Worm (Caenorhabditis elegans): Measurements from ENCODE around the gene T04H1.5.

DNA sequence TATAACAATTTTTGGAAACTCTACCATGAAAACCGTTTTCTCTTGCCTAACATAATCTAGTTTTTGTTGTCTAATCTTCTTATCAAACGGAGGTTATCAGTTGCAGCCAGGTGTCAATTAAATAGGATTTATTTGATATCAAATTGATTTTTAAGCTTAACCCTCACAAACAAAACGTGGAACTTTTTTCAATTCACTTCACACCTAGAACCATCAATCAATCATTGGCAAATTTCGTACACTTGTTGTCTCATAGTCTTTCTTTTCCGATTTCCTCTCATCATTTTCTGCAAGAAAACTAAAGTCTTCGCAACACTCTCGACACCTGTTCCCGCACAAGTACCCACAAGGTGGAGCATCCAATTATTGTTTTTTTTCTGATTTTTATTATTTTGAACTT lies 42.5 kb upstream of the T04H1.5 start:
- TF ChIP-seq nhr-10 (tag; optimal IDR thresholded peaks at IDR 0.05), result no peak
- TF ChIP-seq fos-1 (tag; optimal IDR thresholded peaks at IDR 0.05), result no peak
- TF ChIP-seq nhr-25 (tag; optimal IDR thresholded peaks at IDR 0.05), result no peak
- no peak for TF ChIP-seq ztf-1 (GFP tag; conservative IDR thresholded peaks at IDR 0.05)

All from whole organism, L2 larva.